Worm (Caenorhabditis elegans): ENCODE results near the gene K10D11.2.

DNA sequence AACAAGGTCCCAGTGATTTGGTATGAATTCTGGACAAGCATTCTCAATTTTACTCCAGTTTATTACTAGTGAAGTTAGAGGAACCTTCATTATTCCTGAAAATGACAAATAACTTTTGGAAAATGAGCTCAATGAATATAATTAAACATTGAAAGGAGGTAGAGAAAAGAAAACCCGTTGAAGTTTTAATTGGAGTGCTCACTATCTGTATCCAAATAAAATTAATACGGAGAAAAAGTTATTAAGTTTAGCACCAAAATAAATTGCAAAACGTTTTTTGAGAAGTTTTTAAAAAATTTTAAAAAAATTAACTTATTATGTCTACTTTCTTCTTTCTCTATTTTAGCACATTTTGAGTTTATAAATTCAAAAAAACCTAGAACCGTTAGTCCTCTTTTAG is 32.3 kb upstream of the K10D11.2 start, which contains the start of gene F55G11.1:
- TF ChIP-seq ceh-14 (tag; optimal IDR thresholded peaks at IDR 0.05): no peak
- no peak for TF ChIP-seq sdc-2 (tag; optimal IDR thresholded peaks at IDR 0.05)
- TF ChIP-seq nhr-11 (tag; optimal IDR thresholded peaks at IDR 0.05): no peak
